Worm (Caenorhabditis elegans) whole organism, mixed stage, embryonic: ENCODE results near the gene ccg-1.
"Not testable (repeated sequence)": the region's sequence is repeated elsewhere in the genome, so short reads cannot be mapped to it uniquely, and the experiment has no call there.

Source experiments
- M03D4.4 ChIP-seq: sonication (generic microtip); optimal IDR thresholded peaks from 2 replicates; lab custom pipeline; 2017; ENCODE audit warnings: mild to moderate bottlenecking, missing genetic modification characterization, missing compliant biosample characterization
- bed-3 ChIP-seq: fragments of 200-800 bp; sonication (Bioruptor generic); optimal IDR thresholded peaks from 3 replicates; lab custom pipeline; 2018; ENCODE audit warnings: mild to moderate bottlenecking, missing genetic modification characterization, moderate library complexity, missing compliant biosample characterization
- ceh-39 ChIP-seq: fragments of 150-350 bp; optimal IDR thresholded peaks from 2 replicates; lab custom pipeline; 2014; ENCODE audit warnings: missing biosample characterization, missing genetic modification characterization
- ceh-43 ChIP-seq: fragments of 200-800 bp; sonication (Bioruptor generic); optimal IDR thresholded peaks from 2 replicates; lab custom pipeline; 2018; ENCODE audit warnings: mild to moderate bottlenecking, missing genetic modification characterization, moderate library complexity, missing compliant biosample characterization
- ces-1 ChIP-seq: fragments of 150-350 bp; optimal IDR thresholded peaks from 2 replicates; lab custom pipeline; 2014; ENCODE audit warnings: missing biosample characterization, missing genetic modification reagents, missing genetic modification characterization
- cnd-1 ChIP-seq: fragments of 200-800 bp; sonication (Bioruptor generic); optimal IDR thresholded peaks from 2 replicates; lab custom pipeline; 2018; ENCODE audit warnings: mild to moderate bottlenecking, missing genetic modification characterization, missing compliant biosample characterization
- drap-1 ChIP-seq: fragments of 200-800 bp; sonication (Bioruptor generic); optimal IDR thresholded peaks from 3 replicates; lab custom pipeline; 2018; ENCODE audit warnings: mild to moderate bottlenecking, missing genetic modification characterization, missing compliant biosample characterization
- elt-1 ChIP-seq: sonication (generic microtip); optimal IDR thresholded peaks from 2 replicates; lab custom pipeline; 2017; ENCODE audit warnings: missing genetic modification characterization, mild to moderate bottlenecking, missing compliant biosample characterization, antibody characterized with exemption, moderate library complexity, borderline replicate concordance; ENCODE audit not compliant: insufficient read depth
- elt-3 ChIP-seq: fragments of 150-350 bp; optimal IDR thresholded peaks from 2 replicates; lab custom pipeline; 2014; ENCODE audit warnings: missing biosample characterization, missing genetic modification characterization
- flh-1 ChIP-seq: fragments of 200-800 bp; sonication (Bioruptor generic); optimal IDR thresholded peaks from 2 replicates; lab custom pipeline; 2018; ENCODE audit warnings: mild to moderate bottlenecking, missing genetic modification characterization, moderate library complexity, missing compliant biosample characterization
- ham-2 ChIP-seq: fragments of 200-800 bp; sonication (Bioruptor generic); optimal IDR thresholded peaks from 2 replicates; lab custom pipeline; 2018; ENCODE audit warnings: mild to moderate bottlenecking, missing genetic modification characterization, missing compliant biosample characterization
- hlh-1 ChIP-seq: fragments of 150-350 bp; optimal IDR thresholded peaks from 2 replicates; lab custom pipeline; 2014; ENCODE audit warnings: missing biosample characterization, missing genetic modification reagents, missing genetic modification characterization
- lin-13 ChIP-seq: fragments of 150-350 bp; optimal IDR thresholded peaks from 2 replicates; lab custom pipeline; 2014; ENCODE audit warnings: missing biosample characterization, missing genetic modification characterization
- lin-32 ChIP-seq: fragments of 200-800 bp; sonication (Bioruptor generic); optimal IDR thresholded peaks from 2 replicates; lab custom pipeline; 2018; ENCODE audit warnings: mild to moderate bottlenecking, missing genetic modification characterization, missing compliant biosample characterization
- mab-5 ChIP-seq: fragments of 150-350 bp; optimal IDR thresholded peaks from 2 replicates; lab custom pipeline; 2014; ENCODE audit warnings: missing biosample characterization, missing genetic modification characterization
- mep-1 ChIP-seq: fragments of 150-350 bp; optimal IDR thresholded peaks from 2 replicates; lab custom pipeline; 2017; ENCODE audit warnings: missing biosample characterization, missing genetic modification reagents, missing genetic modification characterization, inconsistent platforms
- mls-2 ChIP-seq: sonication (generic microtip); optimal IDR thresholded peaks from 2 replicates; lab custom pipeline; 2016; ENCODE audit warnings: mild to moderate bottlenecking, missing genetic modification characterization, moderate library complexity, missing compliant biosample characterization
- nhr-12 ChIP-seq: fragments of 150-350 bp; optimal IDR thresholded peaks from 2 replicates; lab custom pipeline; 2014; ENCODE audit warnings: missing biosample characterization, missing genetic modification characterization
- nhr-2 ChIP-seq: fragments of 150-350 bp; optimal IDR thresholded peaks from 2 replicates; lab custom pipeline; 2014; ENCODE audit warnings: missing biosample characterization, missing genetic modification characterization
- nhr-237 ChIP-seq: fragments of 150-350 bp; optimal IDR thresholded peaks from 2 replicates; lab custom pipeline; 2014; ENCODE audit warnings: missing biosample characterization, missing genetic modification characterization
- nhr-28 ChIP-seq: fragments of 150-350 bp; optimal IDR thresholded peaks from 2 replicates; lab custom pipeline; 2014; ENCODE audit warnings: missing biosample characterization, missing genetic modification characterization
- nhr-76 ChIP-seq: sonication (generic microtip); optimal IDR thresholded peaks from 2 replicates; lab custom pipeline; 2017; ENCODE audit warnings: missing biosample characterization, missing genetic modification characterization
- pha-4 ChIP-seq: fragments of 150-350 bp; optimal IDR thresholded peaks from 2 replicates; lab custom pipeline; 2018; ENCODE audit warnings: missing biosample characterization, missing genetic modification reagents, missing genetic modification characterization
- sem-2 ChIP-seq: fragments of 200-800 bp; sonication (Bioruptor generic); optimal IDR thresholded peaks from 2 replicates; lab custom pipeline; 2018; ENCODE audit warnings: mild to moderate bottlenecking, missing genetic modification characterization, missing compliant biosample characterization
- snpc-4 ChIP-seq: fragments of 150-350 bp; optimal IDR thresholded peaks from 2 replicates; lab custom pipeline; 2014; ENCODE audit warnings: missing biosample characterization, missing genetic modification characterization
- sptf-1 ChIP-seq: sonication (generic microtip); optimal IDR thresholded peaks from 2 replicates; lab custom pipeline; 2017; ENCODE audit warnings: mild to moderate bottlenecking, missing genetic modification characterization, moderate library complexity, missing compliant biosample characterization
- unc-39 ChIP-seq: fragments of 150-350 bp; optimal IDR thresholded peaks from 2 replicates; lab custom pipeline; 2014; ENCODE audit warnings: missing biosample characterization, missing genetic modification characterization
- unc-62 ChIP-seq: fragments of 150-350 bp; optimal IDR thresholded peaks from 2 replicates; lab custom pipeline; 2014; ENCODE audit warnings: missing biosample characterization, missing genetic modification reagents, missing genetic modification characterization
- zip-8 ChIP-seq: fragments of 150-350 bp; optimal IDR thresholded peaks from 2 replicates; lab custom pipeline; 2014; ENCODE audit warnings: missing biosample characterization, missing genetic modification characterization
- ztf-11 ChIP-seq: fragments of 150-350 bp; optimal IDR thresholded peaks from 2 replicates; lab custom pipeline; 2014; ENCODE audit warnings: missing biosample characterization, missing genetic modification characterization

ccg-1 gene

DNA sequence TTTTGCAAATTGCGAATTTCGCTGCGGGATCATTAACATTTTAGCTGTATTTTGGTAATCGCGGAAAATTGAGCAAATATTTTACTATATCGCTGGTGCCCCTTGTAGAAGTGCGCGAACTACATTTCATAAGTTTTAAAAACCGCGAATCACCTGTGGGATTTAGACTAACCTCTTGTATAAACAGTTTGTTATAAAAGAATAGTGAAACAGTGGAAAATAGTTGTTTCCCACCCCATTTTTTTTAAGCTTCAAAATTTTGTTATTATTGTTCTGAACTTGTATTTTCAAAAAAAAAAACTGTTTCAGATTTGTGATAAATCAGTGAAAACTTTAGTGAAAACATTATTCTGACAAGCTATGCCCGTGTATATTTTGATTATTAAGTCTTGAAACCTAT, 39.9 kb upstream of the ccg-1 start:
- TF ChIP-seq ceh-39 = no peak
- TF ChIP-seq ces-1 (GFP tag; lab: Kevin White, UChicago) = no peak
- no peak for TF ChIP-seq lin-13 (tag; lab: Kevin White, UChicago)
- no peak for TF ChIP-seq ztf-11
- TF ChIP-seq nhr-76 (tag; lab: Kevin White, UChicago) = no peak
- TF ChIP-seq sem-2 = no peak
- TF ChIP-seq snpc-4 (tag; lab: Kevin White, UChicago) = no peak
- TF ChIP-seq bed-3 (GFP tag; lab: Kevin White, UChicago) = no peak
- no peak for TF ChIP-seq flh-1 (GFP tag; lab: Kevin White, UChicago)
- no peak for TF ChIP-seq nhr-12 (tag; lab: Kevin White, UChicago)

DNA sequence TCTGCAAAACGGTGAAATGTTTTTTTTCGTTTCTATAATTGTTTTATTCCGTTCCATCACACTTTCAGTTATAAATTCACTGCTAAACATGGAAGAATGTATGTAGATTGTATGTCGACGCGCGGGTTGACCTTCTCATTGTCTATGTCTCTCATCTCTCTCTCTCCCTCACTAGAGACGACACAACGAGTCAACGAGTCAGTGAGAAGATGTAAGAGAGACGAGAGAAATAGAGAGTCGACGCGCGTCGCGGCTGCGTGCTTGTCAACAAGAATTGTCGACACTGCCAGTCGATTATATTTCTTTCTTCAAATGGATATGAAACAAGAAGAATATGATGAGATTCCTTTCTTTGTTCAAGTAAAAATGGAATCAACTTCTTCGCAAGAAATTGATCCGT, 36.4 kb upstream of the ccg-1 start, which contains the start of gene Y73F8A.13:
Gene Y73F8A.13 (plus strand): TSS at position 240 of the 400 bp plus-strand sequence.
- no peak for TF ChIP-seq nhr-28 (tag; lab: Kevin White, UChicago)
- TF ChIP-seq nhr-76 (tag; lab: Kevin White, UChicago) = no peak
- TF ChIP-seq unc-39 = no peak
- TF ChIP-seq elt-1 (tag; lab: Kevin White, UChicago) = no peak
- no peak for TF ChIP-seq nhr-237
- no peak for TF ChIP-seq sem-2
- TF ChIP-seq snpc-4 (tag; lab: Kevin White, UChicago) = no peak
- TF ChIP-seq lin-32 (GFP tag; lab: Kevin White, UChicago) = no peak
- peak; percentile 2 for TF ChIP-seq hlh-1 (tag; lab: Kevin White, UChicago)
- TF ChIP-seq M03D4.4 (tag; lab: Kevin White, UChicago) = no peak
- TF ChIP-seq pha-4 (tag; lab: Kevin White, UChicago) = peak; percentile 33

DNA sequence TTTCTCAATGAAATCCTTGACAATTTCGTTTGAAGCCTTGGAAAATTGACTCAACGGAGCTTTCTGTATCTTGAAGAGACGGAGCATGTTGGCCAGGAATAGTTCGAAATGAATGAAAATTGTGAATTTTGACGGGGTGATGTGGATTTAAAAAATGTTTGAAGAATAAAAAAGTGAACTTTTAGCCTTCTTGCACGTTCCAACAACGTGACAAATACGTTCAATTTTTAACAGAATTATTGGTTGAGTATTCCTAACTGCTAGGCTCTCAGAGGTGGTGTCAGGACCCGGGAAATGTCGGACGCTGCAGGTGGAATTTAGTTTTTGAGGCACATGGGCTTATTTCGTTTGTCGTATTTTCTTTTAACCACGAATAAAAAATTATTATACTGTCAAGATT, 36.0 kb upstream of the ccg-1 start, which contains the start of gene Y73F8A.12:
Gene Y73F8A.12 (minus strand): TSS at position 101 of the 400 bp plus-strand sequence.
- TF ChIP-seq zip-8, mls-2, mep-1 (tag; lab: Kevin White, UChicago): not testable (repeated sequence)

DNA sequence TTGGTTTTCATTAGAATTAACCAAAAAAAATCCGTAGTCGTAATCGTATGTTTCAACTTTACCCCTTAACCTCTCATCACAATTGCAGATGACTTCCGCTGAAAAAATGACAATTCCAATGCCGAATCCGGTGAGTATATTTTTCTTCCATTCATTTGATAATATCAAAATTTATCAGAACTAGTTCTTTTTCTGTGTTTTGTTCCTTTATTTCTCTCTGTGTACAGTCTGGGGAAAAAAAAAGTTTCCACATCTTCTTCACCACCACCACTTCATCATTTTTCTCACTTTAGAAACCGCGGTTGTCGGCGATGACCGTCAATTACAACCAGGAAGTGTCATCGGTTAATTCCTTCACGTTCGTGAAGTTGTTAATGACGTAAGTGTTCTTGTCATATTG, 26.5 kb upstream of the ccg-1 start, which contains the start of gene best-21:
Gene best-21 (plus strand): TSS at position 301 of the 400 bp plus-strand sequence.
- TF ChIP-seq unc-62 (GFP tag; lab: Kevin White, UChicago) (no peak), mep-1 (tag; lab: Kevin White, UChicago) (no peak), ztf-11 (no peak), flh-1 (GFP tag; lab: Kevin White, UChicago) (no peak), nhr-28 (tag; lab: Kevin White, UChicago) (no peak), nhr-76 (tag; lab: Kevin White, UChicago) (no peak), lin-32 (GFP tag; lab: Kevin White, UChicago) (no peak), lin-13 (tag; lab: Kevin White, UChicago) (no peak), M03D4.4 (tag; lab: Kevin White, UChicago) (no peak), nhr-237 (no peak), mab-5 (no peak), sem-2 (no peak), drap-1 (GFP tag; lab: Kevin White, UChicago) (no peak), nhr-2 (no peak), cnd-1 (tag; lab: Kevin White, UChicago) (no peak), nhr-12 (tag; lab: Kevin White, UChicago) (no peak), ceh-43 (GFP tag; lab: Kevin White, UChicago) (no peak), bed-3 (GFP tag; lab: Kevin White, UChicago) (no peak), elt-1 (tag; lab: Kevin White, UChicago) (no peak)

DNA sequence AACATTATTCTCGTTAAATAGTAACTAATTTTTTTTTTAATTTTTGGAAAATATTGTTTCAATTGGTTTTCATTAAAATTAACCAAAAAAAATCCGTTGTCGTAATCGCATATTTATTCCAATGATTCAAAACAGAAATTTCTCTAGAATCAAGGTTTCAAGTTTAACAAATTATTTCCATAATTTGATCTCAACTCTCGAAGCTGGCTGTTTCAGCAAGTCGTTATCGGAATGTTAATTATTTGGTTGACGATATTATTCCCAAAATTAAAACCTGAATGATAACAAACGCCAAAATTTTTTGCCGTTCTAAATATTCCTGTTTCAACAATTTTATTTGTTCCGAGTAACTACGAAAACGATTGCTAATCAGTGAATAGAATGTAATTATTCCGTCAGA, 24.4 kb upstream of the ccg-1 start:
- TF ChIP-seq drap-1 (GFP tag; lab: Kevin White, UChicago) = no peak
- no peak for TF ChIP-seq ham-2 (GFP tag; lab: Kevin White, UChicago)
- TF ChIP-seq unc-62 (GFP tag; lab: Kevin White, UChicago) = no peak
- TF ChIP-seq mep-1 (tag; lab: Kevin White, UChicago) = no peak
- no peak for TF ChIP-seq elt-3 (tag; lab: Kevin White, UChicago)
- no peak for TF ChIP-seq unc-39
- TF ChIP-seq zip-8 (tag; lab: Kevin White, UChicago) = no peak
- no peak for TF ChIP-seq nhr-237
- no peak for TF ChIP-seq elt-1 (tag; lab: Kevin White, UChicago)
- TF ChIP-seq bed-3 (GFP tag; lab: Kevin White, UChicago) = no peak
- no peak for TF ChIP-seq nhr-12 (tag; lab: Kevin White, UChicago)
- TF ChIP-seq pha-4 (tag; lab: Kevin White, UChicago) = no peak
- no peak for TF ChIP-seq sptf-1 (tag; lab: Kevin White, UChicago)
- TF ChIP-seq hlh-1 (tag; lab: Kevin White, UChicago) = no peak
